In genomic region chrII:5324653-5325052, ce11 we compare ENCODE assay signal across 4 worm cellular contexts.
TF ChIP-seq lines count a peak whose summit lies in the region.

No protein-coding gene starts in this region.

TF ChIP-seq in whole organism, L1 larva, 84 proteins besides CTCF, POLR2A, EP300 and RAD21:
- TF ChIP-seq nhr-85 (tag; lab: Kevin White, UChicago) (peak; percentile 88), pax-3 (tag; optimal IDR thresholded peaks at IDR 0.05; lab: Kevin White, UChicago) (no peak), grh-1 (GFP tag; IDR thresholded peaks at IDR 0.05; lab: Robert Waterston, UW) (0 out of 2 replicates have a peak, but pooled peaks have one; percentile 48), mdl-1 (tag; optimal IDR thresholded peaks at IDR 0.05; lab: Kevin White, UChicago) (no peak), efl-1 (optimal IDR thresholded peaks at IDR 0.05; lab: Kevin White, UChicago) (no peak), efl-1 (GFP tag; optimal IDR thresholded peaks at IDR 0.05 in 1 of 2; lab: Kevin White, UChicago) (peak in 1 of 2 experiments; percentile 49), elt-3 (tag; optimal IDR thresholded peaks at IDR 0.05; lab: Kevin White, UChicago) (peak in 2 of 6 experiments; percentile 17 to 60), lin-14 (GFP tag; optimal IDR thresholded peaks at IDR 0.05; lab: Kevin White, UChicago) (peak; percentile 7), blmp-1 (tag; optimal IDR thresholded peaks at IDR 0.05; lab: Kevin White, UChicago) (peak; percentile 3)

TF ChIP-seq in whole organism, L2 larva, 48 proteins besides CTCF, POLR2A, EP300 and RAD21:
- TF ChIP-seq Y55F3AM.14 (GFP tag; optimal IDR thresholded peaks at IDR 0.05; lab: Kevin White, UChicago) (no peak), nhr-25 (tag; optimal IDR thresholded peaks at IDR 0.05; lab: Kevin White, UChicago) (peak; percentile 65)

TF ChIP-seq in whole organism, L3 larva, 47 proteins besides CTCF, POLR2A, EP300 and RAD21:
- TF ChIP-seq nhr-23 (tag; optimal IDR thresholded peaks at IDR 0.05; lab: Kevin White, UChicago) (no peak), egl-5 (tag; optimal IDR thresholded peaks at IDR 0.05; lab: Kevin White, UChicago) (no peak), elt-2 (tag; optimal IDR thresholded peaks at IDR 0.05; lab: Kevin White, UChicago) (no peak), unc-62 (GFP tag; optimal IDR thresholded peaks at IDR 0.05; lab: Kevin White, UChicago) (no peak), pha-4 (tag; optimal IDR thresholded peaks at IDR 0.05; lab: Kevin White, UChicago) (peak; percentile 5), mml-1 (tag; optimal IDR thresholded peaks at IDR 0.05; lab: Kevin White, UChicago) (no peak), egl-27 (tag; optimal IDR thresholded peaks at IDR 0.05; lab: Kevin White, UChicago) (no peak), elt-1 (tag; optimal IDR thresholded peaks at IDR 0.05; lab: Kevin White, UChicago) (peak; percentile 15), ama-1 (optimal IDR thresholded peaks at IDR 0.05; lab: Kevin White, UChicago) (no peak), zag-1 (tag; optimal IDR thresholded peaks at IDR 0.05; lab: Kevin White, UChicago) (no peak), ceh-16 (tag; optimal IDR thresholded peaks at IDR 0.05; lab: Kevin White, UChicago) (no peak), ceh-28 (tag; optimal IDR thresholded peaks at IDR 0.05; lab: Kevin White, UChicago) (no peak), nhr-43 (tag; optimal IDR thresholded peaks at IDR 0.05; lab: Kevin White, UChicago; ENCODE audit: poor library complexity, severe bottlenecking) (no peak), fkh-10 (GFP tag; optimal IDR thresholded peaks at IDR 0.05; lab: Kevin White, UChicago) (no peak), nhr-11 (tag; optimal IDR thresholded peaks at IDR 0.05; lab: Kevin White, UChicago) (no peak)
TF ChIP-seq in whole organism, L3 larva: peak in this region for 2.

TF ChIP-seq in whole organism, L4 larva, 104 proteins besides CTCF, POLR2A, EP300 and RAD21:
- peak in 1 of 2 experiments; percentile 93 for TF ChIP-seq unc-62 (GFP tag; optimal IDR thresholded peaks at IDR 0.05 in 1 of 2; lab: Kevin White, UChicago)
- TF ChIP-seq unc-62 (tag; optimal IDR thresholded peaks at IDR 0.05; lab: Kevin White, UChicago), result no peak
- TF ChIP-seq nhr-28 (tag; optimal IDR thresholded peaks at IDR 0.05; lab: Kevin White, UChicago), result peak; percentile 8
- TF ChIP-seq T20F7.1 (GFP tag; optimal IDR thresholded peaks at IDR 0.05; lab: Kevin White, UChicago), result no peak
- no peak for TF ChIP-seq daf-16 (GFP tag; optimal IDR thresholded peaks at IDR 0.05; lab: Kevin White, UChicago)
- TF ChIP-seq daf-16 (tag; optimal IDR thresholded peaks at IDR 0.05; lab: Kevin White, UChicago), result peak; percentile 70

Comparison
In these comparisons a context has a peak if more than half of its experiments do, and no peak if none do; other contexts are left out.
1. Of the 29 proteins assayed by ChIP-seq in both whole organism, L4 larva and whole organism, L1 larva: peak only in whole organism, L4 larva: nhr-28; only in whole organism, L1 larva: none; in both: none; in neither: 27; mixed calls (peak in some experiments, not most) for 1.